Fruit fly (Drosophila melanogaster) Kc167 (cell line): ENCODE results near the gene CG14453.

Experiments used
- Myc ChIP-seq: fragments of >200 bp; optimal IDR thresholded peaks from 2 replicates; lab custom pipeline; 2017; ENCODE audit warnings: missing external identifiers
- Sin3A ChIP-seq: fragments of >200 bp; optimal IDR thresholded peaks from 2 replicates; lab custom pipeline; 2018; ENCODE audit warnings: missing external identifiers
- h ChIP-seq: fragments of >200 bp; optimal IDR thresholded peaks from 3 replicates; lab custom pipeline; 2018; ENCODE audit warnings: missing external identifiers
- insv ChIP-seq: fragments of >200 bp; optimal IDR thresholded peaks from 3 replicates; lab custom pipeline; 2018; ENCODE audit warnings: missing external identifiers
- psq ChIP-seq: fragments of >200 bp; optimal IDR thresholded peaks from 2 replicates; lab custom pipeline; 2017; ENCODE audit warnings: missing external identifiers
- ttk ChIP-seq: sonication (Bioruptor generic); optimal IDR thresholded peaks from 2 replicates; lab custom pipeline; 2017; ENCODE audit warnings: missing external identifiers

Gene CG14453

dm6 chr3L:22693712-22694111, at the start of gene CG14453, which contains the start of gene CG12546:
Gene CG14453, plus strand, starts transcription at chr3L:22694083.
Gene CG12546, minus strand, starts transcription at chr3L:22693812.
- TF ChIP-seq Myc (no peak), insv (no peak), ttk (lab: Kevin White, UChicago) (no peak), psq (lab: Kevin White, UChicago) (no peak), h (no peak), Sin3A (no peak)

dm6 chr3L:22645327-22645726, 48.6 kb upstream of the CG14453 start, which contains the start of gene CG33766:
Gene CG33766, plus strand, starts transcription at chr3L:22645627.
- TF ChIP-seq Sin3A (no peak), insv (no peak), Myc (no peak), psq (lab: Kevin White, UChicago) (no peak)

dm6 chr3L:22646007-22646406, 47.9 kb upstream of the CG14453 start, which contains the start of gene CG33767:
Gene CG33767, plus strand, starts transcription at chr3L:22646307.
- TF ChIP-seq ttk (lab: Kevin White, UChicago) (no peak), insv (no peak), h (no peak), psq (lab: Kevin White, UChicago) (no peak), Myc (no peak), Sin3A (no peak)

dm6 chr3L:22646863-22647262, 47.0 kb upstream of the CG14453 start, which contains the start of gene CG33768:
Gene CG33768, plus strand, starts transcription at chr3L:22647163.
- TF ChIP-seq Myc (no peak), insv (no peak), h (no peak), ttk (lab: Kevin White, UChicago) (no peak)

dm6 chr3L:22647627-22648026, 46.3 kb upstream of the CG14453 start, which contains the start of gene CG33769:
Gene CG33769, plus strand, starts transcription at chr3L:22647927.
- TF ChIP-seq psq (lab: Kevin White, UChicago): no peak
- TF ChIP-seq insv: no peak
- no peak for TF ChIP-seq Sin3A
- TF ChIP-seq h: no peak
- TF ChIP-seq ttk (lab: Kevin White, UChicago): no peak
- TF ChIP-seq Myc: no peak

DNA sequence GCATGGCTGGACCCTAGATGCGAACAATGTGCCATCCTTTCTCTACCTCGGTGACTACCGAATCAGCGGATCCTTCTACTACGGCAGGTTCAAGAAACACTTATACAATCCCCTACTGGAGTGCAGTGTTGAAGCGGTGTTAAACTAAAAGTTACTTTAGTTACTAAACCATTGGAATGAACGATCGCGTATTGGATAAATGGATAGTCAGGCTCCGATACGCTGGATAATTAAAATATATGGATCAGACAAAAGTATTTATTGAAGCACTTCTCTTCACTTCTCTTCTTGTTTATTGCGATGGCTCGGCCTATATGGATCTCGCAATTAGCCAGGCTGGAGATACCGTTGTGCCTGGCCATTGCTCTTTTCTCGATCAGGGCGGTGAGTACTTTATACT, 45.5 kb upstream of the CG14453 start, which contains the start of gene CG33770:
CG33770 (plus strand) TSS at position 301 of the 400 bp plus-strand sequence.
- TF ChIP-seq h (no peak), ttk (lab: Kevin White, UChicago) (no peak), Myc (no peak), psq (lab: Kevin White, UChicago) (no peak), Sin3A (no peak)

DNA sequence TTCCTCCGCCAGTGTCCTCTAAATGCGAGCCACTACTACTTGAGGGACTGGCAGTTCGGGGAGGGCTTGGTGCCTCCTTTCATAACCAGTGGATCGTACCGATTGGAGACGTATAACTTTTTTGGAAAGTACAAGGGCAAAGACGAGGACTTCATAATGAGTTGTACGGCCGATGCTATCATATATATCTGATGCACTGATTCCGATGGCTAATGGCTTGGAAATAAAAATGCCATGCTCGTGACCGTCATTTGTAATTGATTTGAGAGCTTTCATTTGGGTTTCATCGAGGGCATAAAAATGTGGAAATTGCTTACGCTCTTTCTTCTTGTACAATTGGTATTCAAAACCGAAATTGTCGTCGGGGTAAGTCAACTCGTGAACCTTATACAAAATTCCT, 44.8 kb upstream of the CG14453 start, which contains the start of gene CG33771:
CG33771 (plus strand) TSS at position 301 of the 400 bp plus-strand sequence.
- TF ChIP-seq ttk (lab: Kevin White, UChicago): no peak

- no peak for TF ChIP-seq Sin3A
- TF ChIP-seq psq (lab: Kevin White, UChicago): no peak
- TF ChIP-seq ttk (lab: Kevin White, UChicago): no peak
- no peak for TF ChIP-seq h
- no peak for TF ChIP-seq Myc
- no peak for TF ChIP-seq insv
Measured at dm6 chr3L:22652425-22652824, 41.5 kb upstream of the CG14453 start, which contains the start of gene CG33772. Gene CG33772, minus strand, starts transcription at chr3L:22652525.

DNA sequence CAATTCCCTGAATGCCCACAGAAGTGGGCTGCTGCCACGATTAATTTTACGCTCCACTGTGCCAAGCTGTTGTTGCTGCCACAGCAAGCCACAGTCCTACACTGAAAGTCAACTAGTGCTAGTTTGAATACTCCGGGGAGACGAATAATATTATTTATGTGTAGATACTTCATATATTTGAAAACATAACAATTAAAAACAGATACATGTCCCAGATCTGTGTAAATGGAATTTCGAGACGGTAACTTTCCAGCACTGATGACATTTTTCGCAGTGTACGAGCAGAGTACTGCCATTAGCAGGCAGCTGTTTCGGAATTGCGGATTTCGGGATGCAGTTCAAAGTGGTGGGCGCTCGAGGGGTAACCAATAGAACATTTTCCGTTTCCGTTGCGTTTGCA, 28.8 kb upstream of the CG14453 start:
- TF ChIP-seq Sin3A (no peak), Myc (no peak), h (no peak), psq (lab: Kevin White, UChicago) (no peak), insv (no peak), ttk (lab: Kevin White, UChicago) (no peak)

DNA sequence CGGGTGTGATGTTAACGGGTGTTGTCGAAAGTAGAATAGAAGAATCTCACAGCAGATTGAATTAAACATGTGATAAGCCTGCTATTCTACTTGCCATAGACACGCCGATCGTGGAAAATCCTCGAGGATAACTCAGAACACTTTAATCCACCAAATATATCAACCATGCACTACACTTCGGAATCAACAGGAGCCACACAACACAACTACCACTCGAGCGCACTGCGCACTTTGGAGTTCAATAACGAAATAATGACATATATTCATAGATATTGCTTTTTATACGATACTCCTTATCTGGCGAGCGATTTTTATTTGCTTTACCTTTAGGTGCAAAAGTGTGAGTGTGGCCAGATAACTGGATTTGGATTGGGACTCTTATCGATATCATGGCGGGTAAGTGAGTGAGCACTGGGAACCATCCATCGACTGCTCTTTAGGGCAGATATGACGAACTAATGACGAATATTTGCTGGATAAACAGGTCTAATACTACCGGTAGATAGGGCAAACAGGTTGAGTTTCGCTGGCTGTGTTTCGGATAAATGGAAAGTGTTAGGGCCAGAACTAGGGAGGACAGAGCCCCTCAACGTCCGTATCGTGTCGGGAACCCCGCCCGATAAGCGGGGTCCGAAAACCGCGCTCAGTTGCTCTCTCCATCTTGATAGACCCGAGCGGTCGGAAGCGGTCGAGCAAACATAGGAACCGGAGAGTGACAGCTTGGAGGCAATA, 24.4 kb upstream of the CG14453 start, which contains the start of gene Jhbp6:
Jhbp6 (plus strand) TSS at position 682 of the 732 bp plus-strand sequence.
- TF ChIP-seq h (no peak), Sin3A (no peak), insv (no peak), ttk (lab: Kevin White, UChicago) (no peak), Myc (no peak), psq (lab: Kevin White, UChicago) (no peak)

dm6 chr3L:22670174-22670573, 23.7 kb upstream of the CG14453 start:
- TF ChIP-seq psq (lab: Kevin White, UChicago) (no peak), ttk (lab: Kevin White, UChicago) (no peak), insv (no peak), Sin3A (no peak)

dm6 chr3L:22671699-22672276, 22.1 kb upstream of the CG14453 start:
- no peak for TF ChIP-seq ttk (lab: Kevin White, UChicago)

DNA sequence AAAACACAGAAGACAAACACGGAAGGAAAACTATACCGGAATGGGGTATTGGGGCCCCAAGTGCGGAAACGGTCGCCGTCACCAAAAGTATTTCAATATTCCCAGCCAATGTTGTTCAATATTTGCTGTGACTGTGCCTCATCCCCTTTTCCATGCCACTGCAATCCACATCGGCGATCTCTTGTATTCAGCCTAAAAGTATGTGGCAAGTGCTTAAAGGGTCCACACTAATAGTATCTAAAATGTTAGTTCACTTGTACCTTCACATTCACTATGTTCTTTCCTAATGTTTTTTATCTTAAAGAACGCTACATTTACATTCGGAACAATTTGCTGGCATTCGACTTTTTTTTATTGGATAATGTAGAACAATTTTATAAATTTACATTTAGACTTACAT, 13.0 kb upstream of the CG14453 start:
- no peak for TF ChIP-seq psq (lab: Kevin White, UChicago)
- TF ChIP-seq Myc: no peak
- no peak for TF ChIP-seq insv
- no peak for TF ChIP-seq h
- TF ChIP-seq ttk (lab: Kevin White, UChicago): no peak
- no peak for TF ChIP-seq Sin3A

dm6 chr3L:22686987-22687386, 6.9 kb upstream of the CG14453 start, which contains the start of the genes CG14455 and CG14456:
Gene CG14455, minus strand, starts transcription at chr3L:22687087.
Gene CG14456, plus strand, starts transcription at chr3L:22687222.
- no peak for TF ChIP-seq Myc
